Fruit fly (Drosophila melanogaster) whole organism, prepupa: ENCODE data around the gene TP53INP.

Experiments used
- Blimp-1 ChIP-seq: fragments of 200-800 bp; sonication (Bioruptor generic); optimal IDR thresholded peaks from 3 replicates; lab custom pipeline; 2017; ENCODE audit warnings: missing biosample characterization, missing genetic modification characterization, mild to moderate bottlenecking, moderate library complexity, missing genetic modification reagents
- CG11294 ChIP-seq: fragments of 200-800 bp; sonication (Bioruptor generic); IDR thresholded peaks from 2 replicates; pipeline ENCODE4 v1.3.6; 2022; ENCODE audit warnings: missing biosample characterization, missing genetic modification characterization
- CG11762 ChIP-seq: fragments of 200-800 bp; sonication (Bioruptor generic); optimal IDR thresholded peaks from 3 replicates; lab custom pipeline; 2016; ENCODE audit warnings: missing biosample characterization, missing genetic modification characterization; ENCODE audit not compliant: insufficient read depth
- CG11902 ChIP-seq: fragments of 200-800 bp; sonication (Bioruptor generic); optimal IDR thresholded peaks from 3 replicates; lab custom pipeline; 2016; ENCODE audit warnings: missing biosample characterization, missing genetic modification characterization
- CG1621 ChIP-seq: fragments of 200-800 bp; sonication (Bioruptor generic); optimal IDR thresholded peaks from 3 replicates; lab custom pipeline; 2018; ENCODE audit warnings: missing biosample characterization, mild to moderate bottlenecking, missing genetic modification characterization
- CG3032 ChIP-seq: fragments of 200-800 bp; optimal IDR thresholded peaks from 2 replicates; lab custom pipeline; 2019; ENCODE audit warnings: missing biosample characterization, mild to moderate bottlenecking, missing genetic modification characterization, moderate library complexity
- CG3919 ChIP-seq: fragments of 200-800 bp; sonication (Bioruptor generic); optimal IDR thresholded peaks from 3 replicates; lab custom pipeline; 2016; ENCODE audit warnings: missing biosample characterization, missing genetic modification characterization
- CG4318 ChIP-seq: fragments of 200-800 bp; sonication (Bioruptor generic); optimal IDR thresholded peaks from 3 replicates; lab custom pipeline; 2017; ENCODE audit warnings: missing biosample characterization, mild to moderate bottlenecking, missing genetic modification characterization
- CG6276 ChIP-seq: fragments of 200-800 bp; sonication (Bioruptor generic); optimal IDR thresholded peaks from 2 replicates; lab custom pipeline; 2017; ENCODE audit warnings: missing biosample characterization, mild to moderate bottlenecking, missing genetic modification characterization
- CG8319 ChIP-seq: fragments of 200-800 bp; sonication (Bioruptor generic); optimal IDR thresholded peaks from 3 replicates; lab custom pipeline; 2016; ENCODE audit warnings: missing biosample characterization, missing genetic modification characterization
- CG8632 ChIP-seq: fragments of 200-800 bp; sonication (Bioruptor generic); optimal IDR thresholded peaks from 3 replicates; lab custom pipeline; 2016; ENCODE audit warnings: missing biosample characterization, missing genetic modification characterization
- CG9139 ChIP-seq: fragments of 200-800 bp; sonication (Bioruptor generic); optimal IDR thresholded peaks from 3 replicates; lab custom pipeline; 2017; ENCODE audit warnings: missing biosample characterization, mild to moderate bottlenecking, missing genetic modification characterization
- Eip78C ChIP-seq: fragments of 200-800 bp; sonication (Bioruptor generic); peaks from one replicate; lab custom pipeline; 2016; ENCODE audit warnings: missing biosample characterization, missing genetic modification characterization
- Hr38 ChIP-seq: sonication (Bioruptor generic); optimal IDR thresholded peaks from 2 replicates; lab custom pipeline; 2016; ENCODE audit warnings: missing biosample characterization, missing genetic modification characterization
- Hr39 ChIP-seq: fragments of 200-800 bp; sonication (Bioruptor generic); optimal IDR thresholded peaks from 2 replicates; lab custom pipeline; 2016; ENCODE audit warnings: missing biosample characterization, missing genetic modification characterization
- achi ChIP-seq: fragments of 200-800 bp; sonication (Bioruptor generic); optimal IDR thresholded peaks from 3 replicates; lab custom pipeline; 2016; ENCODE audit warnings: missing biosample characterization, missing genetic modification characterization
- cyc ChIP-seq: fragments of 200-800 bp; sonication (Bioruptor generic); optimal IDR thresholded peaks from 3 replicates; lab custom pipeline; 2016; ENCODE audit warnings: missing biosample characterization, missing genetic modification characterization
- dac ChIP-seq: fragments of 200-800 bp; sonication (Bioruptor generic); optimal IDR thresholded peaks from 2 replicates; lab custom pipeline; 2017; ENCODE audit warnings: missing biosample characterization, mild to moderate bottlenecking, missing genetic modification characterization
- dsx ChIP-seq: fragments of 200-800 bp; optimal IDR thresholded peaks from 3 replicates; lab custom pipeline; 2019; ENCODE audit warnings: missing biosample characterization, mild to moderate bottlenecking, missing genetic modification characterization, moderate library complexity; ENCODE audit not compliant: poor library complexity, severe bottlenecking
- esn ChIP-seq: fragments of 200-800 bp; sonication (Bioruptor generic); optimal IDR thresholded peaks from 2 replicates; lab custom pipeline; 2016; ENCODE audit warnings: missing biosample characterization, mild to moderate bottlenecking, missing genetic modification characterization, moderate library complexity
- lz ChIP-seq: fragments of 200-800 bp; sonication (Bioruptor generic); optimal IDR thresholded peaks from 3 replicates; lab custom pipeline; 2016; ENCODE audit warnings: missing biosample characterization, missing genetic modification characterization
- net ChIP-seq: fragments of 200-800 bp; sonication (Bioruptor generic); optimal IDR thresholded peaks from 3 replicates; lab custom pipeline; 2016; ENCODE audit warnings: missing biosample characterization, missing genetic modification characterization
- pdm3 ChIP-seq: fragments of 200-800 bp; sonication (Bioruptor generic); optimal IDR thresholded peaks from 3 replicates; lab custom pipeline; 2016; ENCODE audit warnings: missing biosample characterization, missing genetic modification characterization
- ss ChIP-seq, 2 experiments: fragments of 200-800 bp; sonication (Bioruptor generic); optimal IDR thresholded peaks; 2 replicates in 1 of 2; 3 replicates in 1 of 2; lab custom pipeline; 2017 to 2018; ENCODE audit warnings: mild to moderate bottlenecking in 2 of 2, missing biosample characterization in 2 of 2, missing genetic modification characterization in 2 of 2, moderate library complexity in 1 of 2
- topi ChIP-seq: fragments of 200-800 bp; sonication (Bioruptor generic); optimal IDR thresholded peaks from 3 replicates; lab custom pipeline; 2016; ENCODE audit warnings: missing biosample characterization, missing genetic modification characterization
- vri ChIP-seq: fragments of 200-800 bp; sonication (Bioruptor generic); optimal IDR thresholded peaks from 3 replicates; lab custom pipeline; 2016; ENCODE audit warnings: missing biosample characterization, mild to moderate bottlenecking, missing genetic modification characterization

Gene TP53INP

DNA sequence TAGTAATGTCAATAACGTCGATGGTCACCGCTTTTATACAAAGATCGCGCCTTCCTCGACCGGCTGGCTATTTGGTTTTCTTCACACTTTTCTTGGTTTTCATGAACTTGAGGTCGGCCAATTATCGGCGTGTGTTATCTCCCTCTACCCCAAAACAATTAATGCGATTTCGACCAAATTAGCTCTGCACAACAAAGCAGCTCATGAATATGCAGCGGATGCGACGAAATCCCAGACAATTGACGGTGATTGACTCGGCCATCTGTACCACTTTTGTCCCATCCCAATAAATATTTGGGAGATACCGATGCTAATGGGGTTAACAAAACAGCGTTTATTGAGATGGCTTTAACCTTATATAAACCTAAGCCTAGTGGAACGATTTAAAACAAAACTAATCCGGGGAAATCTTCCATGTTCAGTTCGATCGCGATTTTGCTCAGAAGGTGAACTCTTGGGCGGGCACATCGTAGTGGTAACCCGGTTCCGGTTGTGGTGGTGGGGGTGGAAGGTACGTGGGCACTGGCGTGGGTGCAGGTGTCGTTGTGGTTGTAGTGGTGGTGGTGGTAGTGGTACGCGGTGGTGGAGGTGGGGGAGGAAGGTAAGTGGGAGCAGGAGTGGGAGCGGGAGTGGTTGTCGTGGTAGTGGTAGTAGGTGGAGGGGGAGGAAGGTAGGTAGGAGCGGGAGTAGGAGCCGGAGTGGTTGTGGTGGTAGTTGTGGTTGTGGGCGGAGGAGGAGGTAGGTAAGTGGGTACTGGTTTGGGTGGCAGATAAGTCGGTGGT lies 53.8 kb downstream of the TP53INP start, which contains the start of gene CG15022:
Gene CG15022, minus strand, starts transcription at position 11 of the 782 bp plus-strand sequence.
- TF ChIP-seq esn (GFP tag; lab: Kevin White, UChicago), result no peak
- TF ChIP-seq, all 60 proteins: peak for 0

DNA sequence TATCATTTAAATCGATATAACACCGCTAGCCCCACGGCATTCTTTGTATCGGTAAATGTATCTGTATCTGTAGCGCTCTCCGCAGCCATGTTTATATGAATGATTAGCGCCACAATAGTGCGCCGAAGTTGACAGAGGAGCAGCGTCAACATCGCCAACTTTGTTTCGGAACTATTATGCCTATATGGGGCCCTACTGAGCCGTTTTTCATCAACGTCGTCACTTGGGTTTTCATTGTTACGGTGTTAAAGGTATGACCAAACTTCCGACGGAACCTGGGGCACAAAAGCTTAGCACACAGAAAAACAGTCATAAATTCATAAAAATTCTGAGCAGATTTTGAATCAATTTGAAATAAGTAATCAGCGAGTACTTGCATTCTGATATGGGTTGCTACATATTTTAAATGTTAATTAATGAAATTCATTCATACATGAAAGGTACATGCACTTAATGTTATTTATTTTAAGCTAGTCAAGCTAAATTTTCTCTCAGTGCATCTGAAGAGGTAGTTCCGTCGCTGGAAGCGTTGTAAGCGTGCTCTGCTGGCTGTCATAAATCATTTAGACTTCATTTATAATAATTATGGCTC lies 54.8 kb downstream of the TP53INP start, which contains the start of gene CG15023:
Gene CG15023, minus strand, starts transcription at position 51 of the 592 bp plus-strand sequence.
- no peak for TF ChIP-seq cyc (GFP tag; lab: Kevin White, UChicago)
- peak; percentile 61 for TF ChIP-seq Eip78C (GFP tag; lab: Kevin White, UChicago)
- no peak for TF ChIP-seq CG11902 (GFP tag; lab: Kevin White, UChicago)

DNA sequence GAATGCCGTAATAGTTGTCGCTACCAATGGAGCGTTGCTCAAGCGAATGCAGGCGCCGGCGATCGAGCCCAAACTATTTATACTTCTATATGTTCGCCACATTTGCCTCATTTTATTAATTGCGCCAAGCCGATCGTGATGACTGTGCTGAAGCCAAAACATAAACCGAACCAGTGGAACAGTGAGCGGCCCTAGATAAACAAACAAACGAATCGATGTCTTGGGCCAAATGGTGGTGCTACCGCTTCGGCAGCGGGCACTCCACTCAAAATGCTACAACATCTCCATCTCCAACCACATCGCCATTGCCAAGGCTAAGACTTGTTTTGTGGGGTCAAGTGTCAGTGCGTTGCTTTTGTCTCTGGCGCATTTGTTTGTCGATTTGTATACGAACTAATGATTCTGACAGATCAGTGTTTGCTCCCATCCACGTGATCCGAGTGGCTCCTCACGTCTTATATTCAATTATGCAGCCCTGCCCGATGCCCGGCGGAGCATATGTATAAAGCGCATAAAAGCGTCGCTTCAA lies 57.1 kb downstream of the TP53INP start, which contains the start of gene CG15024:
Gene CG15024, minus strand, starts transcription at position 51 of the 529 bp plus-strand sequence.
- TF ChIP-seq Hr38 (GFP tag; lab: Kevin White, UChicago), result no peak
- TF ChIP-seq dac, result no peak
- no peak for TF ChIP-seq pdm3
- TF ChIP-seq achi, result no peak
- TF ChIP-seq CG3032 (tag; lab: Kevin White, UChicago), result no peak
- TF ChIP-seq CG6276 (GFP tag; lab: Kevin White, UChicago), result no peak
- no peak for TF ChIP-seq Blimp-1 (GFP tag; lab: Kevin White, UChicago)

DNA sequence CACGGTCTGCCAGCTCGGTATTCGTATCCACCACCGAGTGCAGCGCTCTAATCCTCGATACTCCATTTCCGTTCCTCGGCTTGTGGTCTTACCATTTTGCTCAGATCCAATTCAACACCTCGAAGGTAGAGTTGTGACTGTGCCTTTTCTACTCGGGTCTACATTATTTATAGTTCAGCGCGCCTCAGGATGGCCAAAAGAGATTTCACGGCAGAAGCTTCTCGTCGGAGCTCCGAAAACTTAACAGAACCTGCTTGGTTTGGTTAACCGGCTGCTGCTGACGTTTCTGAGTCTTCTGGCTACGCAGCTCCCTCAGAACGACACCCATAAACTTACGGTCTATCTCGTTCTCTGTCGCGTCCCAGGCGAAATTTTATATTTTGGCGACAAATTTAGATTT lies 59.8 kb downstream of the TP53INP start, which contains the start of gene CG32241:
Gene CG32241, minus strand, starts transcription at position 101 of the 400 bp plus-strand sequence.
- TF ChIP-seq net, result no peak
- no peak for TF ChIP-seq CG6276 (GFP tag; lab: Kevin White, UChicago)
- no peak for TF ChIP-seq CG3032 (tag; lab: Kevin White, UChicago)
- TF ChIP-seq lz, result no peak
- TF ChIP-seq CG11762 (GFP tag; lab: Kevin White, UChicago), result no peak
- no peak for TF ChIP-seq topi (GFP tag; lab: Kevin White, UChicago)
- TF ChIP-seq ss (GFP tag; optimal IDR thresholded peaks at IDR 0.05; lab: Kevin White, UChicago), result no peak
- TF ChIP-seq CG9139 (GFP tag; lab: Kevin White, UChicago), result no peak
- TF ChIP-seq vri (GFP tag; lab: Kevin White, UChicago), result no peak
- no peak for TF ChIP-seq CG8632 (GFP tag; lab: Kevin White, UChicago)
- TF ChIP-seq CG1621 (tag; lab: Kevin White, UChicago), result no peak
- TF ChIP-seq Hr39 (GFP tag; lab: Kevin White, UChicago), result no peak
- no peak for TF ChIP-seq CG8319
- no peak for TF ChIP-seq CG11294

DNA sequence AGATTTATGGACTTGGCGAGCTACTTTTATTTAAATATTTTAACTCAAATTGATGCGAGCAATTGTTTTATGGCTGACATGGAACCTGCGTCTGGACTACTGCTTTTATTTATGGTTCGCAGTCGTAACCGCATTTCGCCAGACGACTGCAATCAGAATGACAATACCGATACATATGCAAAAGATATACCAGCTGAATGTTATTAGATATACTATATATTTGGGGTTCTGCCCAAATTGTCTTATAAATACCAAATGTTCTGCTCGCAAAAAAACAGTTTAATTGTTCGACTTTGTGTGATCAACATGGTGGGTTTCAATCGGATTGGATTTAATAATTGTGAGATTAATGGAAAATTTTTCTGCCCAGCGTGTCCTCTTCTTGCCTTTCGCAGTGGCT lies 63.0 kb downstream of the TP53INP start, which contains the start of gene CG32249:
Gene CG32249, plus strand, starts transcription at position 301 of the 400 bp plus-strand sequence.
- TF ChIP-seq achi (no peak), Blimp-1 (GFP tag; lab: Kevin White, UChicago) (no peak), CG4318 (no peak), CG3919 (GFP tag; lab: Kevin White, UChicago) (no peak), dsx (GFP tag; lab: Kevin White, UChicago) (no peak), Hr39 (GFP tag; lab: Kevin White, UChicago) (no peak), topi (GFP tag; lab: Kevin White, UChicago) (no peak)
